Worm (Caenorhabditis elegans) whole organism, L3 larva: ENCODE measurements around the gene F12A10.1.

Source experiments
- R02D3.7 ChIP-seq: fragments of 150-350 bp; optimal IDR thresholded peaks from 2 replicates; lab custom pipeline; 2014; ENCODE audit warnings: missing biosample characterization, missing genetic modification characterization
- aly-2 ChIP-seq: fragments of 150-350 bp; optimal IDR thresholded peaks from 2 replicates; lab custom pipeline; 2014; ENCODE audit warnings: missing biosample characterization, missing genetic modification characterization
- ceh-16 ChIP-seq: sonication (generic microtip); optimal IDR thresholded peaks from 2 replicates; lab custom pipeline; 2017; ENCODE audit warnings: missing biosample characterization, missing genetic modification characterization
- ceh-28 ChIP-seq: fragments of 150-350 bp; optimal IDR thresholded peaks from 2 replicates; lab custom pipeline; 2014; ENCODE audit warnings: missing biosample characterization, missing genetic modification reagents, missing genetic modification characterization
- ceh-82 ChIP-seq: fragments of 150-350 bp; optimal IDR thresholded peaks from 2 replicates; lab custom pipeline; 2014; ENCODE audit warnings: missing biosample characterization, missing genetic modification characterization
- ceh-9 ChIP-seq: sonication (generic microtip); optimal IDR thresholded peaks from 2 replicates; lab custom pipeline; 2018; ENCODE audit warnings: missing biosample characterization, missing genetic modification characterization
- elt-1 ChIP-seq: fragments of 150-350 bp; optimal IDR thresholded peaks from 2 replicates; lab custom pipeline; 2014; ENCODE audit warnings: missing biosample characterization, missing genetic modification characterization
- elt-2 ChIP-seq: sonication (generic microtip); optimal IDR thresholded peaks from 2 replicates; lab custom pipeline; 2016; ENCODE audit warnings: missing genetic modification reagents, mild to moderate bottlenecking, missing genetic modification characterization, missing compliant biosample characterization
- elt-3 ChIP-seq, 3 experiments: fragments of 150-350 bp in 1 of 3; sonication (generic microtip) in 2 of 3; optimal IDR thresholded peaks; 2 replicates in 2 of 3; 4 replicates in 1 of 3; lab custom pipeline; 2014 to 2017; ENCODE audit warnings: missing biosample characterization in 3 of 3, missing genetic modification characterization in 3 of 3
- fkh-2 ChIP-seq: fragments of 150-350 bp; optimal IDR thresholded peaks from 2 replicates; lab custom pipeline; 2014; ENCODE audit warnings: missing biosample characterization, missing genetic modification reagents, missing genetic modification characterization
- fos-1 ChIP-seq: fragments of 150-350 bp; optimal IDR thresholded peaks from 2 replicates; lab custom pipeline; 2014; ENCODE audit warnings: missing biosample characterization, missing genetic modification characterization
- hmg-11 ChIP-seq: sonication (generic microtip); optimal IDR thresholded peaks from 2 replicates; lab custom pipeline; 2016; ENCODE audit warnings: missing genetic modification characterization, missing compliant biosample characterization
- jun-1 ChIP-seq: fragments of 150-350 bp; optimal IDR thresholded peaks from 2 replicates; lab custom pipeline; 2014; ENCODE audit warnings: missing biosample characterization, missing genetic modification reagents, missing genetic modification characterization
- lin-15B ChIP-seq: fragments of 150-350 bp; optimal IDR thresholded peaks from 2 replicates; lab custom pipeline; 2014; ENCODE audit warnings: missing biosample characterization, missing genetic modification characterization
- lin-39 ChIP-seq: fragments of 150-350 bp; optimal IDR thresholded peaks from 2 replicates; lab custom pipeline; 2018; ENCODE audit warnings: missing biosample characterization, missing genetic modification reagents, missing genetic modification characterization
- lsy-12 ChIP-seq: sonication (generic microtip); optimal IDR thresholded peaks from 2 replicates; lab custom pipeline; 2016; ENCODE audit warnings: mild to moderate bottlenecking, missing genetic modification characterization, missing compliant biosample characterization
- mdl-1 ChIP-seq: fragments of 150-350 bp; optimal IDR thresholded peaks from 2 replicates; lab custom pipeline; 2014; ENCODE audit warnings: missing biosample characterization, missing genetic modification characterization
- nfya-1 ChIP-seq: sonication (generic microtip); optimal IDR thresholded peaks from 2 replicates; lab custom pipeline; 2017; ENCODE audit warnings: missing genetic modification characterization, mild to moderate bottlenecking, missing compliant biosample characterization, antibody characterized with exemption, moderate library complexity; ENCODE audit not compliant: insufficient read depth
- nhr-11 ChIP-seq: fragments of 150-350 bp; optimal IDR thresholded peaks from 2 replicates; lab custom pipeline; 2014; ENCODE audit warnings: missing biosample characterization, missing genetic modification characterization
- nhr-12 ChIP-seq: fragments of 150-350 bp; optimal IDR thresholded peaks from 2 replicates; lab custom pipeline; 2014; ENCODE audit warnings: missing biosample characterization, missing genetic modification characterization
- nhr-237 ChIP-seq: fragments of 150-350 bp; optimal IDR thresholded peaks from 2 replicates; lab custom pipeline; 2014; ENCODE audit warnings: missing biosample characterization, missing genetic modification characterization
- nhr-28 ChIP-seq: fragments of 150-350 bp; optimal IDR thresholded peaks from 2 replicates; lab custom pipeline; 2014; ENCODE audit warnings: missing biosample characterization, missing genetic modification characterization
- nhr-67 ChIP-seq: fragments of 150-350 bp; optimal IDR thresholded peaks from 2 replicates; lab custom pipeline; 2014; ENCODE audit warnings: missing biosample characterization, missing genetic modification characterization
- nhr-77 ChIP-seq: fragments of 150-350 bp; optimal IDR thresholded peaks from 2 replicates; lab custom pipeline; 2014; ENCODE audit warnings: missing biosample characterization, missing genetic modification characterization
- pha-4 ChIP-seq: fragments of 150-350 bp; optimal IDR thresholded peaks from 2 replicates; lab custom pipeline; 2014; ENCODE audit warnings: missing biosample characterization, missing genetic modification reagents, missing genetic modification characterization
- pqm-1 ChIP-seq: fragments of 150-350 bp; optimal IDR thresholded peaks from 2 replicates; lab custom pipeline; 2017; ENCODE audit warnings: missing biosample characterization, missing genetic modification characterization, inconsistent platforms
- skn-1 ChIP-seq: fragments of 150-350 bp; optimal IDR thresholded peaks from 2 replicates; lab custom pipeline; 2014; ENCODE audit warnings: missing biosample characterization, missing genetic modification characterization
- snpc-4 ChIP-seq: fragments of 150-350 bp; optimal IDR thresholded peaks from 2 replicates; lab custom pipeline; 2014; ENCODE audit warnings: missing biosample characterization, missing genetic modification characterization
- tbx-2 ChIP-seq: sonication (generic microtip); optimal IDR thresholded peaks from 2 replicates; lab custom pipeline; 2016; ENCODE audit warnings: mild to moderate bottlenecking, missing genetic modification characterization, missing compliant biosample characterization
- unc-39 ChIP-seq: sonication (generic microtip); optimal IDR thresholded peaks from 4 replicates; lab custom pipeline; 2017; ENCODE audit warnings: missing biosample characterization, missing genetic modification characterization
- zag-1 ChIP-seq: fragments of 150-350 bp; optimal IDR thresholded peaks from 2 replicates; lab custom pipeline; 2014; ENCODE audit warnings: missing biosample characterization, missing genetic modification characterization
- ztf-4 ChIP-seq: fragments of 150-350 bp; optimal IDR thresholded peaks from 2 replicates; lab custom pipeline; 2014; ENCODE audit warnings: missing biosample characterization, missing genetic modification characterization

Gene F12A10.1

ce11 chrII:5473946-5474423 is 22.4 kb upstream of the F12A10.1 start, which contains the start of gene mrps-16 (continued):
- TF ChIP-seq fkh-2 (tag; lab: Kevin White, UChicago) = no peak
- no peak for TF ChIP-seq skn-1 (tag; lab: Kevin White, UChicago)
- no peak for TF ChIP-seq ztf-4 (tag; lab: Kevin White, UChicago)

ce11 chrII:5474946-5475345 is 21.4 kb upstream of the F12A10.1 start, which contains the start of gene ilcr-2:
Gene ilcr-2, plus strand, starts transcription at chrII:5475246.
- TF ChIP-seq ceh-28 (tag; lab: Kevin White, UChicago) (no peak), ceh-16 (tag; lab: Kevin White, UChicago) (no peak), ztf-4 (tag; lab: Kevin White, UChicago) (no peak)

- TF ChIP-seq mdl-1 (tag; lab: Kevin White, UChicago) (no peak), ceh-82 (tag; lab: Kevin White, UChicago) (no peak), nhr-77 (tag; lab: Kevin White, UChicago) (no peak), aly-2 (tag; lab: Kevin White, UChicago) (no peak), nhr-11 (no peak), elt-3 (tag; optimal IDR thresholded peaks at IDR 0.05; lab: Kevin White, UChicago) (no peak), R02D3.7 (no peak), lsy-12 (tag; lab: Kevin White, UChicago) (no peak), pha-4 (tag; lab: Kevin White, UChicago) (no peak), elt-2 (tag; lab: Kevin White, UChicago) (no peak), nfya-1 (tag; lab: Kevin White, UChicago) (no peak), fos-1 (tag; lab: Kevin White, UChicago) (no peak), lin-15B (tag; lab: Kevin White, UChicago) (no peak), hmg-11 (tag; lab: Kevin White, UChicago) (no peak), snpc-4 (tag; lab: Kevin White, UChicago) (no peak), ceh-16 (tag; lab: Kevin White, UChicago) (no peak), nhr-12 (tag; lab: Kevin White, UChicago) (no peak), unc-39 (tag; lab: Kevin White, UChicago) (no peak), ceh-9 (tag; lab: Kevin White, UChicago) (no peak), nhr-28 (no peak)
Observed at ce11 chrII:5478318-5478717, 18.0 kb upstream of the F12A10.1 start, which contains the start of gene F56D1.1. Gene F56D1.1, plus strand, starts transcription at chrII:5478618.

- TF ChIP-seq jun-1 (tag; lab: Kevin White, UChicago) (no peak), elt-1 (tag; lab: Kevin White, UChicago) (no peak), nhr-11 (no peak), nhr-77 (tag; lab: Kevin White, UChicago) (no peak), zag-1 (tag; lab: Kevin White, UChicago) (no peak), nhr-67 (tag; lab: Kevin White, UChicago) (no peak), nhr-12 (tag; lab: Kevin White, UChicago) (no peak), nfya-1 (tag; lab: Kevin White, UChicago) (no peak), fkh-2 (tag; lab: Kevin White, UChicago) (no peak), lin-39 (tag; lab: Kevin White, UChicago) (no peak), unc-39 (tag; lab: Kevin White, UChicago) (no peak), mdl-1 (tag; lab: Kevin White, UChicago) (no peak), ceh-28 (tag; lab: Kevin White, UChicago) (no peak), hmg-11 (tag; lab: Kevin White, UChicago) (no peak), pqm-1 (tag; lab: Kevin White, UChicago) (no peak), ceh-82 (tag; lab: Kevin White, UChicago) (no peak), tbx-2 (tag; lab: Kevin White, UChicago) (no peak), nhr-237 (tag; lab: Kevin White, UChicago) (no peak)
Observed at ce11 chrII:5481982-5482381, 14.4 kb upstream of the F12A10.1 start, which contains the start of gene cal-8. Gene cal-8, minus strand, starts transcription at chrII:5482041.

- TF ChIP-seq ceh-9 (tag; lab: Kevin White, UChicago) (no peak), nhr-77 (tag; lab: Kevin White, UChicago) (no peak), nhr-67 (tag; lab: Kevin White, UChicago) (no peak), fkh-2 (tag; lab: Kevin White, UChicago) (no peak), skn-1 (tag; lab: Kevin White, UChicago) (no peak)
- TF ChIP-seq, all 47 proteins: peak for 0
Observed at ce11 chrII:5487844-5488243, 8.5 kb upstream of the F12A10.1 start, which contains the start of gene nep-5. Gene nep-5, plus strand, starts transcription at chrII:5488144.
